Fruit fly (Drosophila melanogaster): ENCODE measurements around the gene mfr.
A peak's percentile ranks its signal among the peaks of the same experiment; 100 is the strongest.

Gene mfr

DNA sequence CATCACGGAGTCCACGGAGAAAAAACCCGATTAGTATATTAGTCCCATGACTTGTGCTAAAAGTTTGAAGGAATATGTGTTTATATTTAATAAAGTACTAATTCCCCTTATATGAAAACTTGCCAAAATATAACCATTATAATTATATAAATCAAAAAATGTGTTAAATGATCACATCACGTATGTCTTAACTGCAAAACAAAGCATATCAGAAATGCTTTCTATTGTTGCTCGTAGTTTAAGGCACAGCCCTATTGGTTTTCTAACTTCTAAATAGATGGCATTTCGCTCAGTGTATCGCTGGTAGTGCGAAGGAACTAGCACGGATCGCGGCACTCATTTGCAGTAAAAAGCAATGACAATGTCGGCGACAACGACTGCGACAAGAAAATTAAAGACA lies 52.5 kb downstream of the mfr start:
- peak; percentile 41 for TF ChIP-seq CG10631 (GFP tag; optimal IDR thresholded peaks at IDR 0.05)
- TF ChIP-seq CG6808 (GFP tag; optimal IDR thresholded peaks at IDR 0.05) = peak; percentile 56
- TF ChIP-seq CG10669 (GFP tag; optimal IDR thresholded peaks at IDR 0.05) = peak; percentile 68
- TF ChIP-seq Eip93F (GFP tag; optimal IDR thresholded peaks at IDR 0.05) = no peak
- TF ChIP-seq dsx (GFP tag; optimal IDR thresholded peaks at IDR 0.05; ENCODE audit: poor library complexity, severe bottlenecking) = peak; percentile 9
- no peak for TF ChIP-seq CG16779 (tag; optimal IDR thresholded peaks at IDR 0.05)
- no peak for TF ChIP-seq Sox15 (GFP tag; optimal IDR thresholded peaks at IDR 0.05)
- TF ChIP-seq Sox102F (GFP tag; optimal IDR thresholded peaks at IDR 0.05) = no peak
- TF ChIP-seq salr (GFP tag; optimal IDR thresholded peaks at IDR 0.05) = peak in 1 of 2 experiments; percentile 62
- TF ChIP-seq OdsH (GFP tag; optimal IDR thresholded peaks at IDR 0.05) = peak; percentile 1
- TF ChIP-seq CG9139 (GFP tag; optimal IDR thresholded peaks at IDR 0.05) = peak; percentile 9
- TF ChIP-seq CG3032 (tag; optimal IDR thresholded peaks at IDR 0.05) = peak; percentile 33
- TF ChIP-seq CG6163 (GFP tag; IDR thresholded peaks at IDR 0.05) = peak; percentile 24; the same call in 1 of the 3 replicates
- TF ChIP-seq CG11762 (GFP tag; optimal IDR thresholded peaks at IDR 0.05; ENCODE audit: insufficient read depth) = peak; percentile 15
- TF ChIP-seq CG32006 (GFP tag; optimal IDR thresholded peaks at IDR 0.05) = peak; percentile 58
- peak; percentile 64 for TF ChIP-seq spab (GFP tag; optimal IDR thresholded peaks at IDR 0.05)
- TF ChIP-seq acj6 (GFP tag; optimal IDR thresholded peaks at IDR 0.05) = no peak
- peak; percentile 27 for TF ChIP-seq Hr4 (GFP tag; optimal IDR thresholded peaks at IDR 0.05)
- TF ChIP-seq CG6276 (GFP tag; optimal IDR thresholded peaks at IDR 0.05) = peak; percentile 38
- TF ChIP-seq Hr39 (GFP tag; optimal IDR thresholded peaks at IDR 0.05) = no peak
- TF ChIP-seq CG3919 (GFP tag; optimal IDR thresholded peaks at IDR 0.05) = peak; percentile 58
- TF ChIP-seq Eip78C (GFP tag) = peak; percentile 49
- no peak for TF ChIP-seq cyc (GFP tag; optimal IDR thresholded peaks at IDR 0.05)
- TF ChIP-seq Ets96B (tag; optimal IDR thresholded peaks at IDR 0.05) = peak; percentile 66
- TF ChIP-seq CG8119 (GFP tag; IDR thresholded peaks at IDR 0.05) = no peak; the same call in 2 of the 3 replicates
- TF ChIP-seq CG15336 (GFP tag; IDR thresholded peaks at IDR 0.05) = peak; percentile 29; the same call in 1 of the 2 replicates
- peak; percentile 26 for TF ChIP-seq CG4318 (GFP tag; optimal IDR thresholded peaks at IDR 0.05)
- peak; percentile 34 for TF ChIP-seq Lpt (GFP tag; optimal IDR thresholded peaks at IDR 0.05)
- no peak for TF ChIP-seq ss (GFP tag; optimal IDR thresholded peaks at IDR 0.05)

DNA sequence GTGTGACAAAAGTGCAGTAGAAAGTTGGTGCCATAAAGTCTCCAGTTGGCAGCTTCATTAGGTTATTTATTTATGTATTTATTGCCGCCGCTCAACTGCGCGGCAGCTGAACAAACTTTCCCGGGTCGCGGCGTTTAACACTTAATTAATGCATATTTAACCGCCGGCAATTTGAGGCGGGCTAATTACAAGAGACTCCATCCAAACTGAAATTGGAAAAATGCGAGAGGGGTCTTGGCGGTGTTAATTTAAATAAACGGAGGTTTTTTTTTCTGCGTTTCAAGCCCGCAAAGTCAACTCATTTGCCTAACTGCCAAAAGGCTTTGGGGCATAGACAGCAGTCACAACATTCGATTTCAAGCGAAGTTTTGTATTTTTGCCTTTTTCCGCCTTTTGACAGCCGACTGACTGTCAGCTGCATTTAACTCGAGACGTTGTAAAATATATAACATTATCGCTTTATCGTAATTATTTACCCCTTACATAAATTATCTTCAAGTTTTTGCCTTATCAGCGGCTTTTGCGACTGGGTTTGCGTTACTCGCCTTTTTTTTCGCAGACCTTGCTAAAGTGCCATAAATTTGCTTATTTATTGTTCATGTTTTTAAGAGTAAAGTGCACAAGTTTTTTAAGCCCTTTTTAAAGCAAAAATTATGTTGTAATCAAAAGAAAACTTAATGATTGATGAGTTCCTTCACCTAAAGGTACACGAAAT lies 54.7 kb downstream of the mfr start:
- TF ChIP-seq Hr38 (GFP tag; optimal IDR thresholded peaks at IDR 0.05) (no peak), Eip78C (GFP tag) (peak; percentile 14)

DNA sequence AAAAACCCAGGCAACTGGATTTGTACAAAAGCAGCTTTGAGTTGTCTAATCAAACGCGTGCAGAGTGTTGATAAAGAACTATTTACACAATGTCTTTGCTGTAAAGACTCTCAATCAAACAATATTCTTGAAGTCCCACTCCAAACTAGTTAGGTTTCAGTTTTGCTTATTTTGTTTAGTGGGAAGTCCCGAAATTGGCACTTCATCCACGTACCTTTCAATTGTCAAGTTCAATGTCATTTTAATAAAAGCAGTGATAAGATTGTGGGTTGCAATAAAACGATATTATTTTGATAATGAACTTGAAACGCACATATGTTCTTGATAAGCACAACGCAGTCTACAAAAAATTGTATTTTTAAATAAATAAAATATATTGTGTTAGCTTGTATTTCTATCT lies 55.6 kb downstream of the mfr start:
- peak; percentile 27 for TF ChIP-seq fkh (GFP tag; optimal IDR thresholded peaks at IDR 0.05)
- TF ChIP-seq CG8119 (GFP tag; IDR thresholded peaks at IDR 0.05) = no peak

All from whole organism, prepupa.